Worm (Caenorhabditis elegans): ENCODE measurements around the gene sdz-8.

- TF ChIP-seq nhr-25 (tag; optimal IDR thresholded peaks at IDR 0.05): no peak
- no peak for TF ChIP-seq pha-4 (tag; optimal IDR thresholded peaks at IDR 0.05)
- TF ChIP-seq egl-27 (tag; optimal IDR thresholded peaks at IDR 0.05): no peak
- no peak for TF ChIP-seq lin-15B (tag; optimal IDR thresholded peaks at IDR 0.05)
- no peak for TF ChIP-seq nhr-12 (tag; optimal IDR thresholded peaks at IDR 0.05)
- no peak for TF ChIP-seq jun-1 (tag; optimal IDR thresholded peaks at IDR 0.05)
- no peak for TF ChIP-seq elt-3 (tag; optimal IDR thresholded peaks at IDR 0.05)
- TF ChIP-seq nhr-11 (tag; optimal IDR thresholded peaks at IDR 0.05): no peak
- no peak for TF ChIP-seq ama-1 (optimal IDR thresholded peaks at IDR 0.05)
Measured at ce11 chrV:11517789-11518188, 1.8 kb upstream of the sdz-8 start, which contains the start of gene C55A6.4.

All from whole organism, L3 larva.